Fruit fly (Drosophila melanogaster) whole organism, embryonic: ENCODE results near the gene RpL8.

Experiments
- ATbp ChIP-seq: fragments of 200-800 bp; sonication (Bioruptor generic); optimal IDR thresholded peaks from 2 replicates; lab custom pipeline; 2017; ENCODE audit warnings: missing biosample characterization, mild to moderate bottlenecking, missing genetic modification characterization, missing genetic modification reagents
- Awh ChIP-seq: fragments of 200-800 bp; sonication (Bioruptor generic); IDR thresholded peaks from 2 replicates; pipeline ENCODE4, ENCODE4 v1.3.6; 2022; ENCODE audit warnings: missing biosample characterization, missing genetic modification characterization
- B-H1 ChIP-seq: fragments of 200-800 bp; sonication (Bioruptor generic); IDR thresholded peaks from 3 replicates; pipeline ENCODE4 v1.3.6; 2022; ENCODE audit warnings: missing biosample characterization, missing genetic modification characterization
- B-H2 ChIP-seq: fragments of 200-800 bp; sonication (Bioruptor generic); optimal IDR thresholded peaks from 2 replicates; lab custom pipeline; 2018; ENCODE audit warnings: missing biosample characterization, mild to moderate bottlenecking, missing genetic modification characterization
- Blimp-1 ChIP-seq: fragments of 200-800 bp; sonication (Bioruptor generic); optimal IDR thresholded peaks from 3 replicates; lab custom pipeline; 2018; ENCODE audit warnings: missing biosample characterization, missing genetic modification characterization, mild to moderate bottlenecking, moderate library complexity, missing genetic modification reagents
- C15 ChIP-seq: fragments of 200-800 bp; sonication (Bioruptor generic); IDR thresholded peaks from 3 replicates; pipeline ENCODE4 v1.3.6; 2022; ENCODE audit warnings: missing biosample characterization, missing genetic modification characterization
- CG10321 ChIP-seq: fragments of 200-800 bp; sonication (Bioruptor generic); IDR thresholded peaks from 2 replicates; pipeline ENCODE4 v1.3.6; 2022; ENCODE audit warnings: missing biosample characterization, missing genetic modification characterization
- CG11456 ChIP-seq: fragments of 200-800 bp; sonication (Bioruptor generic); IDR thresholded peaks from 3 replicates; pipeline ENCODE4 v1.3.6; 2022; ENCODE audit warnings: missing biosample characterization, missing genetic modification characterization
- CG13296 ChIP-seq: fragments of 200-800 bp; sonication (Bioruptor generic); optimal IDR thresholded peaks from 3 replicates; lab custom pipeline; 2018; ENCODE audit warnings: missing biosample characterization, mild to moderate bottlenecking, missing genetic modification characterization
- CG13624 ChIP-seq: fragments of 200-800 bp; sonication (Bioruptor generic); optimal IDR thresholded peaks from 2 replicates; lab custom pipeline; 2016; ENCODE audit warnings: missing biosample characterization, missing genetic modification characterization
- CG15479 ChIP-seq: fragments of 200-800 bp; sonication (Bioruptor generic); optimal IDR thresholded peaks from 3 replicates; lab custom pipeline; 2019; ENCODE audit warnings: missing biosample characterization, mild to moderate bottlenecking, missing genetic modification characterization, moderate library complexity
- CG17359 ChIP-seq: fragments of 200-800 bp; sonication (Bioruptor generic); optimal IDR thresholded peaks from 3 replicates; lab custom pipeline; 2018; ENCODE audit warnings: missing biosample characterization, mild to moderate bottlenecking, missing genetic modification characterization, moderate library complexity
- CG17829 ChIP-seq: fragments of 200-800 bp; optimal IDR thresholded peaks from 2 replicates; lab custom pipeline; 2019; ENCODE audit warnings: missing biosample characterization, mild to moderate bottlenecking, missing genetic modification characterization, moderate library complexity
- CG2889 ChIP-seq: fragments of 200-800 bp; sonication (Bioruptor generic); IDR thresholded peaks from 3 replicates; pipeline ENCODE4 v1.3.6; 2022; ENCODE audit warnings: missing biosample characterization, missing genetic modification characterization
- CG30020 ChIP-seq: fragments of 200-800 bp; optimal IDR thresholded peaks from 2 replicates; lab custom pipeline; 2019; ENCODE audit warnings: missing biosample characterization, mild to moderate bottlenecking, missing genetic modification characterization, moderate library complexity
- CG4328 ChIP-seq: fragments of 200-800 bp; sonication (Bioruptor generic); optimal IDR thresholded peaks from 3 replicates; lab custom pipeline; 2017; ENCODE audit warnings: missing biosample characterization, missing genetic modification reagents, missing genetic modification characterization
- CG5953 ChIP-seq: fragments of 200-800 bp; sonication (Bioruptor generic); IDR thresholded peaks from 2 replicates; pipeline ENCODE4 v1.3.6; 2022; ENCODE audit warnings: missing biosample characterization, missing genetic modification characterization
- CG6254 ChIP-seq: fragments of 200-800 bp; sonication (Bioruptor generic); optimal IDR thresholded peaks from 3 replicates; lab custom pipeline; 2017; ENCODE audit warnings: mild to moderate bottlenecking, missing biosample characterization, missing genetic modification reagents, missing genetic modification characterization
- CG7786 ChIP-seq: fragments of 200-800 bp; sonication (Bioruptor generic); optimal IDR thresholded peaks from 2 replicates; lab custom pipeline; 2016; ENCODE audit warnings: missing biosample characterization, missing genetic modification characterization
- CG9727 ChIP-seq: fragments of 200-800 bp; sonication (Bioruptor generic); optimal IDR thresholded peaks from 3 replicates; lab custom pipeline; 2017; ENCODE audit warnings: missing biosample characterization, mild to moderate bottlenecking, missing genetic modification characterization
- CG9797 ChIP-seq: fragments of 200-800 bp; sonication (Bioruptor generic); optimal IDR thresholded peaks from 3 replicates; lab custom pipeline; 2018; ENCODE audit warnings: missing biosample characterization, mild to moderate bottlenecking, missing genetic modification characterization
- CG9817 ChIP-seq: fragments of 200-800 bp; sonication (Bioruptor generic); optimal IDR thresholded peaks from 2 replicates; lab custom pipeline; 2018; ENCODE audit warnings: missing biosample characterization, mild to moderate bottlenecking, missing genetic modification characterization, moderate library complexity
- CG9932 ChIP-seq: fragments of 200-800 bp; sonication (Bioruptor generic); IDR thresholded peaks from 2 replicates; pipeline ENCODE4 v1.3.6; 2022; ENCODE audit warnings: missing biosample characterization, missing genetic modification characterization
- CTCF ChIP-seq: fragments of 200-800 bp; sonication (Bioruptor generic); optimal IDR thresholded peaks from 2 replicates; lab custom pipeline; 2017; ENCODE audit warnings: missing biosample characterization, mild to moderate bottlenecking, missing genetic modification characterization, moderate library complexity
- Dad ChIP-seq: fragments of 200-800 bp; sonication (Bioruptor generic); optimal IDR thresholded peaks from 3 replicates; lab custom pipeline; 2016; ENCODE audit warnings: missing biosample characterization, missing genetic modification characterization
- Gug ChIP-seq: fragments of 200-800 bp; sonication (Bioruptor generic); IDR thresholded peaks from 4 replicates; pipeline ENCODE4 v1.3.6; 2022; ENCODE audit warnings: missing biosample characterization, missing genetic modification characterization
- HLH4C ChIP-seq: fragments of 200-800 bp; sonication (Bioruptor generic); IDR thresholded peaks from 3 replicates; pipeline ENCODE4 v1.3.6; 2022; ENCODE audit warnings: missing biosample characterization, missing genetic modification characterization; ENCODE audit not compliant: partially characterized antibody
- HLHmδ ChIP-seq: fragments of 200-800 bp; sonication (Bioruptor generic); optimal IDR thresholded peaks from 2 replicates; lab custom pipeline; 2018; ENCODE audit warnings: missing biosample characterization, mild to moderate bottlenecking, missing genetic modification characterization, moderate library complexity
- HmgZ ChIP-seq: fragments of 200-800 bp; sonication (Bioruptor generic); optimal IDR thresholded peaks from 2 replicates; lab custom pipeline; 2018; ENCODE audit warnings: missing biosample characterization, mild to moderate bottlenecking, missing genetic modification characterization
- Hr78 ChIP-seq, 2 experiments: fragments of 200-800 bp in 1 of 2; fragments of >200 bp in 1 of 2; sonication (Bioruptor generic) in 1 of 2; optimal IDR thresholded peaks; 2 replicates each; lab custom pipeline; 2017 to 2019; ENCODE audit warnings: missing biosample characterization in 2 of 2, missing genetic modification characterization in 2 of 2, mild to moderate bottlenecking in 1 of 2, moderate library complexity in 1 of 2
- Nf-YB ChIP-seq: fragments of 200-800 bp; sonication (Bioruptor generic); optimal IDR thresholded peaks from 3 replicates; lab custom pipeline; 2019; ENCODE audit warnings: missing biosample characterization, mild to moderate bottlenecking, missing genetic modification characterization, moderate library complexity
- Opbp ChIP-seq: fragments of 200-800 bp; sonication (Bioruptor generic); IDR thresholded peaks from 3 replicates; pipeline ENCODE4 v1.3.6; 2022; ENCODE audit warnings: missing biosample characterization, missing genetic modification characterization; ENCODE audit not compliant: partially characterized antibody
- Ptx1 ChIP-seq: fragments of 200-800 bp; sonication (Bioruptor generic); IDR thresholded peaks from 2 replicates; pipeline ENCODE4 v1.3.6; 2022; ENCODE audit warnings: missing biosample characterization, missing genetic modification characterization
- ac ChIP-seq: fragments of 200-800 bp; sonication (Bioruptor generic); optimal IDR thresholded peaks from 3 replicates; lab custom pipeline; 2017; ENCODE audit warnings: missing biosample characterization, mild to moderate bottlenecking, missing genetic modification characterization
- ash1 ChIP-seq: fragments of 200-800 bp; sonication (Bioruptor generic); optimal IDR thresholded peaks from 2 replicates; lab custom pipeline; 2018; ENCODE audit warnings: missing biosample characterization, mild to moderate bottlenecking, missing genetic modification characterization
- bcd ChIP-seq: fragments of 200-800 bp; sonication (Bioruptor generic); optimal IDR thresholded peaks from 2 replicates; lab custom pipeline; 2017; ENCODE audit warnings: missing biosample characterization, mild to moderate bottlenecking, missing genetic modification characterization
- br ChIP-seq: fragments of >200 bp; optimal IDR thresholded peaks from 2 replicates; lab custom pipeline; 2017
- ci ChIP-seq: fragments of 200-800 bp; sonication (Bioruptor generic); IDR thresholded peaks from 3 replicates; pipeline ENCODE4 v1.3.6; 2022; ENCODE audit warnings: missing biosample characterization, missing genetic modification characterization
- crol ChIP-seq: fragments of 200-800 bp; sonication (Bioruptor generic); IDR thresholded peaks from 2 replicates; pipeline ENCODE4 v1.3.6; 2022; ENCODE audit warnings: missing biosample characterization, missing genetic modification characterization
- dmrt99B ChIP-seq: fragments of 200-800 bp; sonication (Bioruptor generic); optimal IDR thresholded peaks from 2 replicates; lab custom pipeline; 2018; ENCODE audit warnings: missing biosample characterization, mild to moderate bottlenecking, missing genetic modification characterization, moderate library complexity
- h ChIP-seq: fragments of >200 bp; optimal IDR thresholded peaks from 2 replicates; lab custom pipeline; 2017
- hkb ChIP-seq, 2 experiments: fragments of 200-800 bp in 1 of 2; fragments of >200 bp in 1 of 2; sonication (Bioruptor generic) in 1 of 2; IDR thresholded peaks in 1 of 2; optimal IDR thresholded peaks in 1 of 2; 2 replicates each; pipeline versions ENCODE4 v1.3.6 to Lab custom; 2017 to 2022; ENCODE audit warnings: missing biosample characterization in 1 of 2, missing genetic modification characterization in 1 of 2
- jing ChIP-seq: fragments of 200-800 bp; sonication (Bioruptor generic); optimal IDR thresholded peaks from 2 replicates; lab custom pipeline; 2018; ENCODE audit warnings: missing biosample characterization, mild to moderate bottlenecking, missing genetic modification characterization
- lab ChIP-seq: fragments of 200-800 bp; sonication (Bioruptor generic); optimal IDR thresholded peaks from 3 replicates; lab custom pipeline; 2017; ENCODE audit warnings: missing biosample characterization, missing genetic modification characterization, mild to moderate bottlenecking, moderate library complexity, missing genetic modification reagents
- nerfin-2 ChIP-seq: fragments of 200-800 bp; sonication (Bioruptor generic); IDR thresholded peaks from 2 replicates; pipeline ENCODE4 v1.3.6; 2022; ENCODE audit warnings: missing biosample characterization, missing genetic modification characterization; ENCODE audit not compliant: partially characterized antibody
- nmo ChIP-seq: fragments of 200-800 bp; sonication (Bioruptor generic); optimal IDR thresholded peaks from 2 replicates; lab custom pipeline; 2018; ENCODE audit warnings: missing biosample characterization, mild to moderate bottlenecking, missing genetic modification characterization, moderate library complexity
- nom ChIP-seq: fragments of 200-800 bp; sonication (Bioruptor generic); optimal IDR thresholded peaks from 2 replicates; lab custom pipeline; 2017; ENCODE audit warnings: missing biosample characterization, missing genetic modification characterization, mild to moderate bottlenecking, moderate library complexity, missing genetic modification reagents
- ranshi ChIP-seq: fragments of 200-800 bp; sonication (Bioruptor generic); IDR thresholded peaks from 2 replicates; pipeline ENCODE4 v1.3.6; 2022; ENCODE audit warnings: missing biosample characterization, missing genetic modification characterization
- sr ChIP-seq: fragments of 200-800 bp; sonication (Bioruptor generic); IDR thresholded peaks from 3 replicates; pipeline ENCODE4 v1.3.6; 2022; ENCODE audit warnings: missing biosample characterization, missing genetic modification characterization
- ssp ChIP-seq: fragments of 200-800 bp; sonication (Bioruptor generic); IDR thresholded peaks from 2 replicates; pipeline ENCODE4 v1.3.6; 2022; ENCODE audit warnings: missing biosample characterization, missing genetic modification characterization
- wor ChIP-seq: fragments of 200-800 bp; sonication (Bioruptor generic); IDR thresholded peaks from 2 replicates; pipeline ENCODE4 v1.3.6; 2022; ENCODE audit warnings: missing biosample characterization, missing genetic modification characterization

RpL8 gene

DNA sequence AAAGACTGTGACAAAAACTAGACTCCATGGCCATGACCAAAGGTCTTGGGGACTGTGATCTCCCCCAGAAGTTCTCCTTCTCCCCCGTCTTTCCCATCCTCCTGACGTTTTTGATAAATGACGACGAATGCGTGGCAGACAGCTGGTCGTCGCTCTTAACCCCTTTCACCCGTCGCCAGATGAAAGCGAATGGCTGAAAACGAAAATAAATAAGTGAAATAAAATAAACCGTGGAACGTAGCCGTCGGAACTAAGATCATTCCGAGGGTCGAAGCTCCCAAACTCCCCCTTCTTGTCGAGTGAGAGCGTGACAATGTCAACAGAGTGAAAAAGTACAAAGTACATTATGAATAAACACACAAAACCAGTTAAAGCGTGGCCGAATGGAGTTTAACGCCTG is 41.3 kb upstream of the RpL8 start:
- TF ChIP-seq Awh (0 out of 2 replicates have a peak, but pooled peaks have one; percentile 17), Blimp-1 (GFP tag; lab: Kevin White, UChicago) (peak; percentile 90), ssp (no peak), CG9932 (GFP tag; lab: Robert Waterston, UW) (no peak), Nf-YB (no peak), ci (peak; percentile 30; the same call in 1 of the 3 replicates), HLH4C (GFP tag; lab: Robert Waterston, UW) (no peak), HLHmδ (GFP tag; lab: Kevin White, UChicago) (no peak), dmrt99B (no peak), Hr78 (GFP tag; optimal IDR thresholded peaks at IDR 0.05; lab: Kevin White, UChicago) (peak in 1 of 2 experiments; percentile 50), ATbp (peak; percentile 9), CG13624 (GFP tag; lab: Kevin White, UChicago) (no peak)

DNA sequence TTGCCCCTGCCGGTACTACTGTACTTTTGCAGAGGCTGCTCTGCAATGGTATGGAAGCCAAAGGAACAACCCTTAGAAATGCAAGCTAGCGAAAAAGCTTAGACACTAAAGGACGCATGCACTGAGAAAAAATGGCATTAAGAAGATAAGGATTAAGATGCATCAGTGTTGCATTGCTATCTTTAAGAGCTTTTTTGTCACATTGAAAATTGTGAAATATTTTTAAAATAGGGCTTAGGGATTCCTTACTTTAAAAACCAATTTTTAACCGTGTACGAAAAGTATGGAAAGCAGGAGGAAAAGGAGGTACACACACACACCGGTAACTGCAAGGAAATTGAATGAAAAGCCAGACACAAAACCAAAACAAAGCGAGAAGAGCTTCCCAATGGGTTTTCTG is 38.3 kb upstream of the RpL8 start:
- TF ChIP-seq nom: peak; percentile 3
- TF ChIP-seq lab: peak; percentile 61
- TF ChIP-seq ash1 (GFP tag; lab: Kevin White, UChicago): no peak
- no peak for TF ChIP-seq CG9797
- no peak for TF ChIP-seq ranshi (GFP tag; lab: Robert Waterston, UW)
- TF ChIP-seq bcd: no peak
- TF ChIP-seq B-H1 (GFP tag; lab: Robert Waterston, UW): no peak
- no peak for TF ChIP-seq CG17829 (tag; lab: Kevin White, UChicago)
- no peak for TF ChIP-seq CG9817
- TF ChIP-seq Dad (GFP tag; lab: Kevin White, UChicago): no peak
- TF ChIP-seq nerfin-2: no peak
- no peak for TF ChIP-seq CG2889 (GFP tag; lab: Robert Waterston, UW)
- TF ChIP-seq h: no peak
- TF ChIP-seq ac: no peak
- no peak for TF ChIP-seq B-H2 (GFP tag; lab: Kevin White, UChicago)
- no peak for TF ChIP-seq CG4328 (GFP tag; lab: Kevin White, UChicago)
- TF ChIP-seq C15 (GFP tag; lab: Robert Waterston, UW): no peak
- no peak for TF ChIP-seq CG15479 (GFP tag; lab: Kevin White, UChicago)
- no peak for TF ChIP-seq HmgZ (tag; lab: Kevin White, UChicago)
- TF ChIP-seq CG13296: no peak
- no peak for TF ChIP-seq Gug (GFP tag; lab: Robert Waterston, UW)
- TF ChIP-seq CG10321 (GFP tag; lab: Robert Waterston, UW): no peak
- TF ChIP-seq CTCF (GFP tag; lab: Kevin White, UChicago): no peak
- TF ChIP-seq wor (GFP tag; lab: Robert Waterston, UW): no peak
- peak; percentile 25; the same call in 1 of the 2 replicates for TF ChIP-seq Ptx1 (GFP tag; lab: Robert Waterston, UW)
- TF ChIP-seq CG30020: no peak
- no peak for TF ChIP-seq hkb (optimal IDR thresholded peaks at IDR 0.05; lab: Kevin White, UChicago)
- peak; percentile 31; the same call in 1 of the 2 replicates for TF ChIP-seq hkb (GFP tag; IDR thresholded peaks at IDR 0.05; lab: Robert Waterston, UW)
- TF ChIP-seq Awh: no peak
- TF ChIP-seq CG17359 (tag; lab: Kevin White, UChicago): peak; percentile 50
- peak; percentile 1 for TF ChIP-seq CG9727
- no peak for TF ChIP-seq Opbp (GFP tag; lab: Robert Waterston, UW)
- no peak for TF ChIP-seq jing (GFP tag; lab: Kevin White, UChicago)
- TF ChIP-seq sr: no peak
- TF ChIP-seq CG5953 (GFP tag; lab: Robert Waterston, UW): no peak
- TF ChIP-seq br (lab: Kevin White, UChicago): no peak
- TF ChIP-seq CG11456 (GFP tag; lab: Robert Waterston, UW): no peak
- no peak for TF ChIP-seq crol
- no peak for TF ChIP-seq CG7786
- TF ChIP-seq CG6254 (GFP tag; lab: Kevin White, UChicago): no peak
- TF ChIP-seq nmo (GFP tag; lab: Kevin White, UChicago): no peak
